Fruit fly (Drosophila melanogaster) whole organism, embryonic: ENCODE measurements around the gene DIP1.

Source experiments
- CG10209 ChIP-seq: fragments of 200-800 bp; sonication (Bioruptor generic); optimal IDR thresholded peaks from 3 replicates; lab custom pipeline; 2017; ENCODE audit warnings: missing biosample characterization, mild to moderate bottlenecking, missing genetic modification characterization, missing genetic modification reagents
- CG10565 ChIP-seq: fragments of 200-800 bp; sonication (Bioruptor generic); optimal IDR thresholded peaks from 3 replicates; lab custom pipeline; 2016; ENCODE audit warnings: missing biosample characterization, mild to moderate bottlenecking, missing genetic modification characterization
- CG11695 ChIP-seq: fragments of 200-800 bp; sonication (Bioruptor generic); IDR thresholded peaks from 3 replicates; pipeline ENCODE4 v1.3.6; 2022; ENCODE audit warnings: missing biosample characterization, missing genetic modification characterization
- CG12299 ChIP-seq: fragments of 200-800 bp; sonication (Bioruptor generic); optimal IDR thresholded peaks from 2 replicates; lab custom pipeline; 2018; ENCODE audit warnings: missing biosample characterization, mild to moderate bottlenecking, missing genetic modification characterization
- CG12391 ChIP-seq: fragments of 200-800 bp; sonication (Bioruptor generic); optimal IDR thresholded peaks from 3 replicates; lab custom pipeline; 2018; ENCODE audit warnings: missing biosample characterization, mild to moderate bottlenecking, missing genetic modification characterization, moderate library complexity
- CG13424 ChIP-seq: fragments of 200-800 bp; sonication (Bioruptor generic); optimal IDR thresholded peaks from 2 replicates; lab custom pipeline; 2019; ENCODE audit warnings: missing biosample characterization, mild to moderate bottlenecking, missing genetic modification characterization, moderate library complexity
- CG14860 ChIP-seq: fragments of 200-800 bp; sonication (Bioruptor generic); IDR thresholded peaks from 3 replicates; pipeline ENCODE4 v1.3.6; 2022; ENCODE audit warnings: missing biosample characterization, missing genetic modification characterization; ENCODE audit not compliant: partially characterized antibody
- CG15514 ChIP-seq: fragments of 200-800 bp; sonication (Bioruptor generic); optimal IDR thresholded peaks from 3 replicates; lab custom pipeline; 2017; ENCODE audit warnings: missing biosample characterization, missing genetic modification characterization, mild to moderate bottlenecking, moderate library complexity, missing genetic modification reagents
- CG17186 ChIP-seq: fragments of 200-800 bp; sonication (Bioruptor generic); optimal IDR thresholded peaks from 3 replicates; lab custom pipeline; 2017; ENCODE audit warnings: missing biosample characterization, missing genetic modification reagents, missing genetic modification characterization
- CG17568 ChIP-seq: fragments of 200-800 bp; sonication (Bioruptor generic); optimal IDR thresholded peaks from 2 replicates; lab custom pipeline; 2018; ENCODE audit warnings: missing biosample characterization, mild to moderate bottlenecking, missing genetic modification characterization, moderate library complexity
- CG1792 ChIP-seq: fragments of 200-800 bp; sonication (Bioruptor generic); optimal IDR thresholded peaks from 2 replicates; lab custom pipeline; 2016; ENCODE audit warnings: missing biosample characterization, missing genetic modification characterization
- CG18764 ChIP-seq: fragments of 200-800 bp; sonication (Bioruptor generic); optimal IDR thresholded peaks from 3 replicates; lab custom pipeline; 2016; ENCODE audit warnings: missing biosample characterization, missing genetic modification characterization
- CG2129 ChIP-seq: fragments of 200-800 bp; sonication (Bioruptor generic); IDR thresholded peaks from 2 replicates; pipeline ENCODE4 v1.3.6; 2022; ENCODE audit warnings: missing biosample characterization, missing genetic modification characterization; ENCODE audit not compliant: partially characterized antibody
- CG7372 ChIP-seq: fragments of 200-800 bp; sonication (Bioruptor generic); IDR thresholded peaks from 2 replicates; pipeline ENCODE4 v1.3.6; 2022; ENCODE audit warnings: missing biosample characterization, missing genetic modification characterization
- CoRest ChIP-seq: fragments of 200-800 bp; sonication (Bioruptor generic); optimal IDR thresholded peaks from 3 replicates; lab custom pipeline; 2018; ENCODE audit warnings: missing biosample characterization, mild to moderate bottlenecking, missing genetic modification characterization, moderate library complexity
- D ChIP-seq, 2 experiments: fragments of 200-800 bp in 1 of 2; fragments of >200 bp in 1 of 2; sonication (Bioruptor generic) in 1 of 2; optimal IDR thresholded peaks; 2 replicates in 1 of 2; 3 replicates in 1 of 2; lab custom pipeline; 2017; ENCODE audit warnings: mild to moderate bottlenecking in 1 of 2, missing biosample characterization in 1 of 2, missing genetic modification characterization in 1 of 2, missing genetic modification reagents in 1 of 2
- Dip2 ChIP-seq: fragments of 200-800 bp; sonication (Bioruptor generic); IDR thresholded peaks from 2 replicates; pipeline ENCODE4 v1.3.6; 2022; ENCODE audit warnings: missing biosample characterization, missing genetic modification characterization
- Doc2 ChIP-seq: fragments of 200-800 bp; sonication (Bioruptor generic); IDR thresholded peaks from 2 replicates; pipeline ENCODE4 v1.3.6; 2022; ENCODE audit warnings: missing biosample characterization, missing genetic modification characterization
- ERR ChIP-seq: fragments of 200-800 bp; sonication (Bioruptor generic); optimal IDR thresholded peaks from 2 replicates; lab custom pipeline; 2016; ENCODE audit warnings: missing biosample characterization, missing genetic modification characterization
- Ets65A ChIP-seq: fragments of 200-800 bp; sonication (Bioruptor generic); peaks from one replicate; lab custom pipeline; 2016; ENCODE audit warnings: missing biosample characterization, missing genetic modification characterization
- Mes4 ChIP-seq: fragments of 200-800 bp; sonication (Bioruptor generic); optimal IDR thresholded peaks from 2 replicates; lab custom pipeline; 2016; ENCODE audit warnings: missing biosample characterization, missing genetic modification characterization
- Oaz ChIP-seq: fragments of 200-800 bp; sonication (Bioruptor generic); IDR thresholded peaks from 2 replicates; pipeline ENCODE4 v1.3.6; 2022; ENCODE audit warnings: missing biosample characterization, missing genetic modification characterization
- Sry-δ ChIP-seq: fragments of 200-800 bp; sonication (Bioruptor generic); optimal IDR thresholded peaks from 2 replicates; lab custom pipeline; 2016; ENCODE audit warnings: missing biosample characterization, missing genetic modification characterization
- Ssrp ChIP-seq: fragments of 200-800 bp; sonication (Bioruptor generic); optimal IDR thresholded peaks from 2 replicates; lab custom pipeline; 2018; ENCODE audit warnings: missing biosample characterization, mild to moderate bottlenecking, missing genetic modification characterization, moderate library complexity
- amos ChIP-seq: fragments of 200-800 bp; sonication (Bioruptor generic); IDR thresholded peaks from 2 replicates; pipeline ENCODE4 v1.3.6; 2022; ENCODE audit warnings: missing biosample characterization, missing genetic modification characterization; ENCODE audit not compliant: partially characterized antibody
- cg ChIP-seq: fragments of 200-800 bp; sonication (Bioruptor generic); optimal IDR thresholded peaks from 3 replicates; lab custom pipeline; 2019; ENCODE audit warnings: missing biosample characterization, mild to moderate bottlenecking, missing genetic modification characterization, moderate library complexity
- fd102C ChIP-seq: fragments of 200-800 bp; sonication (Bioruptor generic); optimal IDR thresholded peaks from 2 replicates; lab custom pipeline; 2018; ENCODE audit warnings: missing biosample characterization, mild to moderate bottlenecking, missing genetic modification characterization, moderate library complexity
- fd3F ChIP-seq: fragments of 200-800 bp; sonication (Bioruptor generic); optimal IDR thresholded peaks from 2 replicates; lab custom pipeline; 2018; ENCODE audit warnings: missing biosample characterization, mild to moderate bottlenecking, missing genetic modification characterization, moderate library complexity
- fd96Cb ChIP-seq: fragments of 200-800 bp; sonication (Bioruptor generic); optimal IDR thresholded peaks from 2 replicates; lab custom pipeline; 2018; ENCODE audit warnings: missing biosample characterization, mild to moderate bottlenecking, missing genetic modification characterization, moderate library complexity
- fu2 ChIP-seq: fragments of 200-800 bp; sonication (Bioruptor generic); optimal IDR thresholded peaks from 2 replicates; lab custom pipeline; 2016; ENCODE audit warnings: missing biosample characterization, missing genetic modification characterization
- h ChIP-seq: fragments of >200 bp; optimal IDR thresholded peaks from 2 replicates; lab custom pipeline; 2017
- ham ChIP-seq: fragments of 200-800 bp; sonication (Bioruptor generic); IDR thresholded peaks from 2 replicates; pipeline ENCODE4 v1.3.6; 2022; ENCODE audit warnings: missing biosample characterization, missing genetic modification characterization
- hkb ChIP-seq, 2 experiments: fragments of 200-800 bp in 1 of 2; fragments of >200 bp in 1 of 2; sonication (Bioruptor generic) in 1 of 2; IDR thresholded peaks in 1 of 2; optimal IDR thresholded peaks in 1 of 2; 2 replicates each; pipeline versions ENCODE4 v1.3.6 to Lab custom; 2017 to 2022; ENCODE audit warnings: missing biosample characterization in 1 of 2, missing genetic modification characterization in 1 of 2
- jing ChIP-seq: fragments of 200-800 bp; sonication (Bioruptor generic); optimal IDR thresholded peaks from 2 replicates; lab custom pipeline; 2018; ENCODE audit warnings: missing biosample characterization, mild to moderate bottlenecking, missing genetic modification characterization
- klu ChIP-seq: fragments of 200-800 bp; sonication (Bioruptor generic); IDR thresholded peaks from 2 replicates; pipeline ENCODE4 v1.3.6; 2022; ENCODE audit warnings: missing biosample characterization, missing genetic modification characterization
- lola ChIP-seq, 3 experiments: fragments of >200 bp in 2 of 3; fragments of 200-800 bp in 1 of 3; sonication (Bioruptor generic) in 1 of 3; optimal IDR thresholded peaks; 2 replicates each; lab custom pipeline; 2017 to 2019; ENCODE audit warnings: missing biosample characterization in 3 of 3, missing genetic modification characterization in 3 of 3, mild to moderate bottlenecking in 1 of 3, moderate library complexity in 1 of 3
- nerfin-1 ChIP-seq: fragments of 200-800 bp; sonication (Bioruptor generic); optimal IDR thresholded peaks from 3 replicates; lab custom pipeline; 2019; ENCODE audit warnings: missing biosample characterization, mild to moderate bottlenecking, missing genetic modification characterization, moderate library complexity
- peb ChIP-seq: fragments of 200-800 bp; sonication (Bioruptor generic); IDR thresholded peaks from 2 replicates; pipeline ENCODE4 v1.3.6; 2022; ENCODE audit warnings: missing biosample characterization, missing genetic modification characterization
- pum ChIP-seq: fragments of 200-800 bp; sonication (Bioruptor generic); optimal IDR thresholded peaks from 2 replicates; lab custom pipeline; 2016; ENCODE audit warnings: missing biosample characterization, missing genetic modification characterization
- ro ChIP-seq: fragments of 200-800 bp; sonication (Bioruptor generic); IDR thresholded peaks from 2 replicates; pipeline ENCODE4 v1.3.6; 2022; ENCODE audit warnings: missing biosample characterization, missing genetic modification characterization
- scrt ChIP-seq: fragments of 200-800 bp; sonication (Bioruptor generic); optimal IDR thresholded peaks from 2 replicates; lab custom pipeline; 2018; ENCODE audit warnings: missing biosample characterization, mild to moderate bottlenecking, missing genetic modification characterization, moderate library complexity
- seq ChIP-seq: fragments of 200-800 bp; sonication (Bioruptor generic); IDR thresholded peaks from 2 replicates; pipeline ENCODE4 v1.3.6; 2022; ENCODE audit warnings: missing biosample characterization, missing genetic modification characterization
- slou ChIP-seq: fragments of 200-800 bp; sonication (Bioruptor generic); optimal IDR thresholded peaks from 3 replicates; lab custom pipeline; 2016; ENCODE audit warnings: missing biosample characterization, missing genetic modification characterization
- so ChIP-seq: fragments of 200-800 bp; sonication (Bioruptor generic); IDR thresholded peaks from 3 replicates; pipeline ENCODE4 v1.3.6; 2022; ENCODE audit warnings: missing biosample characterization, missing genetic modification characterization
- sr ChIP-seq: fragments of 200-800 bp; sonication (Bioruptor generic); IDR thresholded peaks from 3 replicates; pipeline ENCODE4 v1.3.6; 2022; ENCODE audit warnings: missing biosample characterization, missing genetic modification characterization
- ssp ChIP-seq: fragments of 200-800 bp; sonication (Bioruptor generic); IDR thresholded peaks from 2 replicates; pipeline ENCODE4 v1.3.6; 2022; ENCODE audit warnings: missing biosample characterization, missing genetic modification characterization
- sug ChIP-seq: fragments of 200-800 bp; optimal IDR thresholded peaks from 2 replicates; lab custom pipeline; 2019; ENCODE audit warnings: missing biosample characterization, mild to moderate bottlenecking, missing genetic modification characterization, moderate library complexity
- ttk ChIP-seq: fragments of 200-800 bp; sonication (Bioruptor generic); IDR thresholded peaks from 2 replicates; pipeline ENCODE4 v2.1.2; 2022; ENCODE audit warnings: missing biosample characterization, missing genetic modification characterization
- usp ChIP-seq: fragments of >200 bp; optimal IDR thresholded peaks from 2 replicates; lab custom pipeline; 2017; ENCODE audit warnings: missing biosample characterization, missing genetic modification characterization
- vnd ChIP-seq: fragments of 200-800 bp; sonication (Bioruptor generic); IDR thresholded peaks from 3 replicates; pipeline ENCODE4 v1.3.6; 2022; ENCODE audit warnings: missing biosample characterization, missing genetic modification characterization; ENCODE audit not compliant: partially characterized antibody

DIP1 gene

dm6 chrX:21631452-21631851 is 1.5 kb upstream of the DIP1 start (continued):
- no peak; the same call in 1 of the 2 replicates for TF ChIP-seq ro (GFP tag; lab: Robert Waterston, UW)
- TF ChIP-seq CG12391 (tag; lab: Kevin White, UChicago): peak; percentile 79
- TF ChIP-seq pum (GFP tag; lab: Kevin White, UChicago): peak; percentile 49
- peak; percentile 16 for TF ChIP-seq Sry-δ
- TF ChIP-seq CG1792 (GFP tag; lab: Kevin White, UChicago): no peak
- TF ChIP-seq amos (GFP tag; lab: Robert Waterston, UW): no peak
- TF ChIP-seq Ets65A (GFP tag; lab: Kevin White, UChicago): peak; percentile 95
- no peak for TF ChIP-seq usp (GFP tag; lab: Kevin White, UChicago)
- peak; percentile 44 for TF ChIP-seq CG17186 (GFP tag; lab: Kevin White, UChicago)
- TF ChIP-seq CG2129 (GFP tag; lab: Robert Waterston, UW): no peak
- TF ChIP-seq Mes4 (GFP tag; lab: Kevin White, UChicago): peak; percentile 31
- no peak for TF ChIP-seq fu2 (GFP tag; lab: Kevin White, UChicago)
- TF ChIP-seq hkb (optimal IDR thresholded peaks at IDR 0.05; lab: Kevin White, UChicago): no peak
- TF ChIP-seq hkb (GFP tag; IDR thresholded peaks at IDR 0.05; lab: Robert Waterston, UW): peak; percentile 76; the same call in 1 of the 2 replicates
- peak; percentile 76 for TF ChIP-seq nerfin-1 (tag; lab: Kevin White, UChicago)
- no peak; the same call in 1 of the 2 replicates for TF ChIP-seq ttk
- TF ChIP-seq D (optimal IDR thresholded peaks at IDR 0.05; lab: Kevin White, UChicago): no peak
- TF ChIP-seq D (GFP tag; optimal IDR thresholded peaks at IDR 0.05; lab: Kevin White, UChicago): peak; percentile 75
- peak; percentile 48 for TF ChIP-seq sug (tag; lab: Kevin White, UChicago)
- TF ChIP-seq Doc2 (GFP tag; lab: Robert Waterston, UW): no peak
- peak; percentile 5 for TF ChIP-seq jing (GFP tag; lab: Kevin White, UChicago)
- peak; percentile 64 for TF ChIP-seq CG10209 (GFP tag; lab: Kevin White, UChicago)
- TF ChIP-seq so (GFP tag; lab: Robert Waterston, UW): no peak
- TF ChIP-seq klu (GFP tag; lab: Robert Waterston, UW): no peak
- TF ChIP-seq ssp (GFP tag; lab: Robert Waterston, UW): no peak; the same call in 1 of the 2 replicates
- no peak for TF ChIP-seq vnd (GFP tag; lab: Robert Waterston, UW)
- TF ChIP-seq seq (GFP tag; lab: Robert Waterston, UW): no peak
- TF ChIP-seq CG7372: no peak
- TF ChIP-seq fd3F (GFP tag; lab: Kevin White, UChicago): peak; percentile 20
- peak; percentile 77 for TF ChIP-seq Ssrp (tag; lab: Kevin White, UChicago)
- peak; percentile 57 for TF ChIP-seq CG18764 (GFP tag; lab: Kevin White, UChicago)
- no peak for TF ChIP-seq cg (GFP tag; lab: Kevin White, UChicago)
- peak; percentile 79 for TF ChIP-seq fd96Cb (tag; lab: Kevin White, UChicago)
- peak in 1 of 3 experiments; percentile 76 for TF ChIP-seq lola (GFP tag; optimal IDR thresholded peaks at IDR 0.05; lab: Kevin White, UChicago)
- TF ChIP-seq CoRest: peak; percentile 79
- TF ChIP-seq CG17568: peak; percentile 55
- TF ChIP-seq sr: no peak
- peak; percentile 81 for TF ChIP-seq CG13424
- peak; percentile 9 for TF ChIP-seq CG15514
- no peak for TF ChIP-seq fd102C (GFP tag; lab: Kevin White, UChicago)
- no peak for TF ChIP-seq CG11695 (GFP tag; lab: Robert Waterston, UW)
- TF ChIP-seq CG14860 (GFP tag; lab: Robert Waterston, UW): no peak
- TF ChIP-seq CG12299 (tag; lab: Kevin White, UChicago): peak; percentile 62
- TF ChIP-seq slou (GFP tag; lab: Kevin White, UChicago): no peak
- TF ChIP-seq scrt: peak; percentile 15
- no peak for TF ChIP-seq Oaz
- no peak for TF ChIP-seq h
- TF ChIP-seq ham (GFP tag; lab: Robert Waterston, UW): no peak
- TF ChIP-seq Dip2 (GFP tag; lab: Robert Waterston, UW): no peak
- TF ChIP-seq ERR (GFP tag; lab: Kevin White, UChicago): no peak
- TF ChIP-seq peb (GFP tag; lab: Robert Waterston, UW): no peak
- TF ChIP-seq CG10565 (GFP tag; lab: Kevin White, UChicago): no peak
